Fruit fly (Drosophila melanogaster) whole organism, embryonic: Measurements from ENCODE around the gene deltaCOP.
A peak's percentile ranks its signal among the peaks of the same experiment; 100 is the strongest.

Experiments used
- BtbVII ChIP-seq: fragments of 200-800 bp; sonication (Bioruptor generic); optimal IDR thresholded peaks from 3 replicates; lab custom pipeline; 2017; ENCODE audit warnings: missing biosample characterization, mild to moderate bottlenecking, missing genetic modification characterization
- CG1024 ChIP-seq: fragments of 200-800 bp; sonication (Bioruptor generic); IDR thresholded peaks from 2 replicates; pipeline ENCODE4 v1.3.6; 2022; ENCODE audit warnings: missing biosample characterization, missing genetic modification characterization
- CG11247 ChIP-seq: fragments of 200-800 bp; sonication (Bioruptor generic); IDR thresholded peaks from 2 replicates; pipeline ENCODE4 v1.3.6; 2022; ENCODE audit warnings: missing biosample characterization, missing genetic modification characterization
- CG13424 ChIP-seq: fragments of 200-800 bp; sonication (Bioruptor generic); optimal IDR thresholded peaks from 2 replicates; lab custom pipeline; 2019; ENCODE audit warnings: missing biosample characterization, mild to moderate bottlenecking, missing genetic modification characterization, moderate library complexity
- CG14441 ChIP-seq: fragments of 200-800 bp; sonication (Bioruptor generic); IDR thresholded peaks from 2 replicates; pipeline ENCODE4 v1.3.6; 2022; ENCODE audit warnings: missing biosample characterization, missing genetic modification characterization
- CG18764 ChIP-seq: fragments of 200-800 bp; sonication (Bioruptor generic); optimal IDR thresholded peaks from 3 replicates; lab custom pipeline; 2016; ENCODE audit warnings: missing biosample characterization, missing genetic modification characterization
- CG30403 ChIP-seq: fragments of 200-800 bp; sonication (Bioruptor generic); optimal IDR thresholded peaks from 3 replicates; lab custom pipeline; 2016; ENCODE audit warnings: missing biosample characterization, missing genetic modification characterization
- CG30431 ChIP-seq: fragments of 200-800 bp; sonication (Bioruptor generic); optimal IDR thresholded peaks from 2 replicates; lab custom pipeline; 2017; ENCODE audit warnings: missing biosample characterization, missing genetic modification characterization
- CG31224 ChIP-seq: fragments of 200-800 bp; sonication (Bioruptor generic); IDR thresholded peaks from 2 replicates; pipeline ENCODE4 v1.3.6; 2022; ENCODE audit warnings: missing biosample characterization, missing genetic modification characterization
- CG32767 ChIP-seq: fragments of 200-800 bp; sonication (Bioruptor generic); IDR thresholded peaks from 2 replicates; pipeline ENCODE4 v1.3.6; 2022; ENCODE audit warnings: missing biosample characterization, missing genetic modification characterization
- CG4820 ChIP-seq: fragments of 200-800 bp; sonication (Bioruptor generic); optimal IDR thresholded peaks from 3 replicates; lab custom pipeline; 2016; ENCODE audit warnings: missing biosample characterization, missing genetic modification characterization
- CG6791 ChIP-seq: fragments of 200-800 bp; sonication (Bioruptor generic); IDR thresholded peaks from 3 replicates; pipeline ENCODE4 v1.3.6; 2022; ENCODE audit warnings: missing biosample characterization, missing genetic modification characterization; ENCODE audit not compliant: partially characterized antibody
- CG6854 ChIP-seq: fragments of 200-800 bp; sonication (Bioruptor generic); optimal IDR thresholded peaks from 3 replicates; lab custom pipeline; 2017; ENCODE audit warnings: missing biosample characterization, mild to moderate bottlenecking, missing genetic modification characterization
- CG8290 ChIP-seq, 3 experiments: fragments of 200-800 bp; sonication (Bioruptor generic); optimal IDR thresholded peaks; 2 replicates each; lab custom pipeline; 2016 to 2019; ENCODE audit warnings: missing biosample characterization in 3 of 3, missing genetic modification characterization in 3 of 3, mild to moderate bottlenecking in 2 of 3, moderate library complexity in 1 of 3
- CG8924 ChIP-seq: fragments of 200-800 bp; optimal IDR thresholded peaks from 3 replicates; lab custom pipeline; 2019; ENCODE audit warnings: missing biosample characterization, mild to moderate bottlenecking, missing genetic modification characterization, moderate library complexity
- CG9797 ChIP-seq: fragments of 200-800 bp; sonication (Bioruptor generic); optimal IDR thresholded peaks from 3 replicates; lab custom pipeline; 2018; ENCODE audit warnings: missing biosample characterization, mild to moderate bottlenecking, missing genetic modification characterization
- CrebB ChIP-seq: fragments of 200-800 bp; sonication (Bioruptor generic); optimal IDR thresholded peaks from 3 replicates; lab custom pipeline; 2018; ENCODE audit warnings: missing biosample characterization, mild to moderate bottlenecking, missing genetic modification characterization
- Ets97D ChIP-seq: fragments of 200-800 bp; sonication (Bioruptor generic); optimal IDR thresholded peaks from 3 replicates; lab custom pipeline; 2016; ENCODE audit warnings: missing biosample characterization, missing genetic modification characterization
- Hmx ChIP-seq: fragments of 200-800 bp; sonication (Bioruptor generic); optimal IDR thresholded peaks from 2 replicates; lab custom pipeline; 2016; ENCODE audit warnings: missing biosample characterization, missing genetic modification characterization
- MBD-R2 ChIP-seq: fragments of 200-800 bp; sonication (Bioruptor generic); IDR thresholded peaks from 2 replicates; pipeline ENCODE4 v1.3.6; 2022; ENCODE audit warnings: missing biosample characterization, missing genetic modification characterization
- Opbp ChIP-seq: fragments of 200-800 bp; sonication (Bioruptor generic); IDR thresholded peaks from 3 replicates; pipeline ENCODE4 v1.3.6; 2022; ENCODE audit warnings: missing biosample characterization, missing genetic modification characterization; ENCODE audit not compliant: partially characterized antibody
- Ravus ChIP-seq: fragments of 200-800 bp; sonication (Bioruptor generic); IDR thresholded peaks from 2 replicates; pipeline ENCODE4 v1.3.6; 2022; ENCODE audit warnings: missing biosample characterization, missing genetic modification characterization
- Rfx ChIP-seq: fragments of 200-800 bp; sonication (Bioruptor generic); IDR thresholded peaks from 2 replicates; pipeline ENCODE4 v1.3.6; 2022; ENCODE audit warnings: missing biosample characterization, missing genetic modification characterization
- Rx ChIP-seq: fragments of 200-800 bp; sonication (Bioruptor generic); IDR thresholded peaks from 2 replicates; pipeline ENCODE4 v1.3.6; 2022; ENCODE audit warnings: missing biosample characterization, missing genetic modification characterization
- Sry-δ ChIP-seq: fragments of 200-800 bp; sonication (Bioruptor generic); optimal IDR thresholded peaks from 2 replicates; lab custom pipeline; 2016; ENCODE audit warnings: missing biosample characterization, missing genetic modification characterization
- Ssrp ChIP-seq: fragments of 200-800 bp; sonication (Bioruptor generic); optimal IDR thresholded peaks from 2 replicates; lab custom pipeline; 2018; ENCODE audit warnings: missing biosample characterization, mild to moderate bottlenecking, missing genetic modification characterization, moderate library complexity
- Stat92E ChIP-seq, 3 experiments: fragments of >200 bp in 2 of 3; fragments of 200-800 bp in 1 of 3; sonication (Bioruptor generic) in 1 of 3; optimal IDR thresholded peaks; 2 replicates each; lab custom pipeline; 2017 to 2019; ENCODE audit warnings: missing biosample characterization in 3 of 3, missing genetic modification characterization in 3 of 3, mild to moderate bottlenecking in 1 of 3, moderate library complexity in 1 of 3
- Xbp1 ChIP-seq: fragments of 200-800 bp; sonication (Bioruptor generic); optimal IDR thresholded peaks from 3 replicates; lab custom pipeline; 2016; ENCODE audit warnings: missing biosample characterization, mild to moderate bottlenecking, missing genetic modification characterization
- bbx ChIP-seq: fragments of 200-800 bp; sonication (Bioruptor generic); IDR thresholded peaks from 2 replicates; pipeline ENCODE4 v1.3.6; 2022; ENCODE audit warnings: missing biosample characterization, missing genetic modification characterization; ENCODE audit not compliant: partially characterized antibody
- br ChIP-seq: fragments of >200 bp; optimal IDR thresholded peaks from 2 replicates; lab custom pipeline; 2017
- cad ChIP-seq: fragments of >200 bp; optimal IDR thresholded peaks from 2 replicates; lab custom pipeline; 2017; ENCODE audit warnings: missing biosample characterization, missing genetic modification characterization
- eyg ChIP-seq: fragments of 200-800 bp; sonication (Bioruptor generic); optimal IDR thresholded peaks from 3 replicates; lab custom pipeline; 2016; ENCODE audit warnings: missing biosample characterization, missing genetic modification characterization
- fd64A ChIP-seq: fragments of 200-800 bp; sonication (Bioruptor generic); optimal IDR thresholded peaks from 3 replicates; lab custom pipeline; 2018; ENCODE audit warnings: missing biosample characterization, mild to moderate bottlenecking, missing genetic modification characterization
- fd96Cb ChIP-seq: fragments of 200-800 bp; sonication (Bioruptor generic); optimal IDR thresholded peaks from 2 replicates; lab custom pipeline; 2018; ENCODE audit warnings: missing biosample characterization, mild to moderate bottlenecking, missing genetic modification characterization, moderate library complexity
- fru ChIP-seq: fragments of >200 bp; optimal IDR thresholded peaks from 2 replicates; lab custom pipeline; 2017
- gro ChIP-seq: fragments of 200-800 bp; sonication (Bioruptor generic); optimal IDR thresholded peaks from 2 replicates; lab custom pipeline; 2016; ENCODE audit warnings: missing biosample characterization, missing genetic modification characterization
- hkb ChIP-seq, 2 experiments: fragments of 200-800 bp in 1 of 2; fragments of >200 bp in 1 of 2; sonication (Bioruptor generic) in 1 of 2; IDR thresholded peaks in 1 of 2; optimal IDR thresholded peaks in 1 of 2; 2 replicates each; pipeline versions ENCODE4 v1.3.6 to Lab custom; 2017 to 2022; ENCODE audit warnings: missing biosample characterization in 1 of 2, missing genetic modification characterization in 1 of 2
- ind ChIP-seq: fragments of 200-800 bp; sonication (Bioruptor generic); optimal IDR thresholded peaks from 3 replicates; lab custom pipeline; 2016; ENCODE audit warnings: missing biosample characterization, missing genetic modification characterization
- kay ChIP-seq: fragments of 200-800 bp; sonication (Bioruptor generic); optimal IDR thresholded peaks from 2 replicates; lab custom pipeline; 2016; ENCODE audit warnings: missing biosample characterization, missing genetic modification characterization
- kni ChIP-seq: fragments of 200-800 bp; sonication (Bioruptor generic); optimal IDR thresholded peaks from 3 replicates; lab custom pipeline; 2017; ENCODE audit warnings: mild to moderate bottlenecking, missing biosample characterization, missing genetic modification reagents, missing genetic modification characterization
- mirr ChIP-seq: fragments of 200-800 bp; sonication (Bioruptor generic); optimal IDR thresholded peaks from 3 replicates; lab custom pipeline; 2018; ENCODE audit warnings: missing biosample characterization, mild to moderate bottlenecking, missing genetic modification characterization
- peb ChIP-seq: fragments of 200-800 bp; sonication (Bioruptor generic); IDR thresholded peaks from 2 replicates; pipeline ENCODE4 v1.3.6; 2022; ENCODE audit warnings: missing biosample characterization, missing genetic modification characterization
- ranshi ChIP-seq: fragments of 200-800 bp; sonication (Bioruptor generic); IDR thresholded peaks from 2 replicates; pipeline ENCODE4 v1.3.6; 2022; ENCODE audit warnings: missing biosample characterization, missing genetic modification characterization
- sd ChIP-seq: fragments of 200-800 bp; sonication (Bioruptor generic); optimal IDR thresholded peaks from 3 replicates; lab custom pipeline; 2018; ENCODE audit warnings: missing biosample characterization, mild to moderate bottlenecking, missing genetic modification characterization, moderate library complexity
- sens ChIP-seq: fragments of 200-800 bp; sonication (Bioruptor generic); peaks from one replicate; lab custom pipeline; 2016; ENCODE audit warnings: missing biosample characterization, missing genetic modification characterization
- sens-2 ChIP-seq: fragments of 200-800 bp; sonication (Bioruptor generic); IDR thresholded peaks from 2 replicates; pipeline ENCODE4 v1.3.6; 2022; ENCODE audit warnings: missing biosample characterization, missing genetic modification characterization
- slp2 ChIP-seq: fragments of 200-800 bp; sonication (Bioruptor generic); optimal IDR thresholded peaks from 2 replicates; lab custom pipeline; 2016; ENCODE audit warnings: missing biosample characterization, missing genetic modification characterization
- tll ChIP-seq, 2 experiments: fragments of 200-800 bp in 1 of 2; fragments of >200 bp in 1 of 2; sonication (Bioruptor generic) in 1 of 2; optimal IDR thresholded peaks; 2 replicates each; lab custom pipeline; 2017 to 2019; ENCODE audit warnings: missing biosample characterization in 2 of 2, missing genetic modification characterization in 2 of 2, mild to moderate bottlenecking in 1 of 2, moderate library complexity in 1 of 2
- unc-4 ChIP-seq: fragments of 200-800 bp; sonication (Bioruptor generic); IDR thresholded peaks from 2 replicates; pipeline ENCODE4 v1.3.6; 2022; ENCODE audit warnings: missing biosample characterization, missing genetic modification characterization; ENCODE audit not compliant: partially characterized antibody
- wek ChIP-seq: fragments of 200-800 bp; sonication (Bioruptor generic); optimal IDR thresholded peaks from 3 replicates; lab custom pipeline; 2018; ENCODE audit warnings: missing biosample characterization, mild to moderate bottlenecking, missing genetic modification characterization, moderate library complexity

deltaCOP gene

DNA sequence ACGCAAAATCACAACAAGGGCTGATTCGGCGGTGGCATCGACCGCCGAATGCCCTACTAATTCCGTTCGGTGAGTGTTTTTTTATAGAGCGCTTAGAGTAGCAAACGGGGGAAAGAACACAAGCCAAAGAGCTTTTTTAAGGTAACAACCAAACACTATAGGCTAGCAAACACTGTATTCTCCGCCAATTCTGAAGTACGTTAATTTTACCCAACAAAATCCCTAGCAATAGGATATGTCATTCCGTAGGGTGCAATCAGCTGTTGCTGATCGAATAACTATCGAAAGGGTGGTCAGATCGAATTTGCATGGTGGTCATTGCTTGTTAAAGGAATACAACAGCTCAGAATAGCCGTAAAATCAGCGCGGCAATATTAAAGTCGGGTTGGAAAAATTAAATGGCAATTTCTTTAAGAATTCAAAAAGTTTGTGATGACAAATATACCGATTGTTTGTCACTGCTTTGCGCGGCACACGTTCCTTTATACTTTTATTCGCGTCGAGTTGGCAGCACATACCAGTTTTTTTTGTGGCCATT lies 46.2 kb upstream of the deltaCOP start, which contains the start of gene mip130 (continued):
- TF ChIP-seq CG6854 (GFP tag; lab: Kevin White, UChicago) (no peak), CG8290 (GFP tag; optimal IDR thresholded peaks at IDR 0.05; lab: Kevin White, UChicago) (no peak), CG8290 (tag; optimal IDR thresholded peaks at IDR 0.05; lab: Kevin White, UChicago) (no peak), CG1024 (GFP tag; lab: Robert Waterston, UW) (0 out of 2 replicates have a peak, but pooled peaks have one; percentile 36), Sry-δ (GFP tag; lab: Kevin White, UChicago) (peak; percentile 89), CG8924 (tag; lab: Kevin White, UChicago) (peak; percentile 55), CG18764 (GFP tag; lab: Kevin White, UChicago) (peak; percentile 28), unc-4 (GFP tag; lab: Robert Waterston, UW) (peak; percentile 74), Xbp1 (peak; percentile 25), ind (GFP tag; lab: Kevin White, UChicago) (peak; percentile 57), CG13424 (peak; percentile 35), MBD-R2 (GFP tag; lab: Robert Waterston, UW) (peak; percentile 62), slp2 (GFP tag; lab: Kevin White, UChicago) (peak; percentile 22), CG11247 (GFP tag; lab: Robert Waterston, UW) (peak; percentile 32; the same call in 1 of the 2 replicates), CG14441 (GFP tag; lab: Robert Waterston, UW) (peak; percentile 49; the same call in 1 of the 2 replicates), Ets97D (peak; percentile 24), Stat92E (GFP tag; optimal IDR thresholded peaks at IDR 0.05; lab: Kevin White, UChicago) (no peak), ranshi (GFP tag; lab: Robert Waterston, UW) (0 out of 2 replicates have a peak, but pooled peaks have one; percentile 41), sd (tag; lab: Kevin White, UChicago) (peak; percentile 40), fd64A (GFP tag; lab: Kevin White, UChicago) (no peak), wek (no peak), CG4820 (GFP tag; lab: Kevin White, UChicago) (peak; percentile 17), CG30403 (GFP tag; lab: Kevin White, UChicago) (peak; percentile 27), peb (GFP tag; lab: Robert Waterston, UW) (peak; percentile 30; the same call in 1 of the 2 replicates), tll (GFP tag; optimal IDR thresholded peaks at IDR 0.05; lab: Kevin White, UChicago) (no peak), CG9797 (GFP tag; lab: Kevin White, UChicago) (no peak), Hmx (no peak), sens (peak; percentile 88), Rx (GFP tag; lab: Robert Waterston, UW) (no peak), sens-2 (GFP tag; lab: Robert Waterston, UW) (no peak), Opbp (GFP tag; lab: Robert Waterston, UW) (peak; percentile 44; the same call in 1 of the 3 replicates), kay (GFP tag; lab: Kevin White, UChicago) (no peak), kni (no peak), mirr (GFP tag; lab: Kevin White, UChicago) (peak; percentile 36), fd96Cb (tag; lab: Kevin White, UChicago) (peak; percentile 30), cad (GFP tag; lab: Kevin White, UChicago) (no peak), Ssrp (tag; lab: Kevin White, UChicago) (peak; percentile 48), bbx (GFP tag; lab: Robert Waterston, UW) (peak; percentile 53; the same call in 1 of the 2 replicates), fru (lab: Kevin White, UChicago) (no peak), Rfx (GFP tag; lab: Robert Waterston, UW) (peak; percentile 38), hkb (optimal IDR thresholded peaks at IDR 0.05; lab: Kevin White, UChicago) (peak; percentile 56), hkb (GFP tag; IDR thresholded peaks at IDR 0.05; lab: Robert Waterston, UW) (peak; percentile 63; the same call in 1 of the 2 replicates), CG30431 (GFP tag; lab: Kevin White, UChicago) (no peak), BtbVII (GFP tag; lab: Kevin White, UChicago) (no peak), CG32767 (GFP tag; lab: Robert Waterston, UW) (0 out of 2 replicates have a peak, but pooled peaks have one; percentile 36), CG6791 (GFP tag; lab: Robert Waterston, UW) (peak; percentile 73), CrebB (no peak), CG31224 (GFP tag; lab: Robert Waterston, UW) (no peak), Ravus (GFP tag; lab: Robert Waterston, UW) (no peak), gro (no peak), br (no peak), eyg (GFP tag; lab: Kevin White, UChicago) (no peak)
